Worm (Caenorhabditis elegans): ENCODE measurements around the gene sru-3.

Gene sru-3

ce11 chrIV:9525682-9526416, 29.4 kb downstream of the sru-3 start, which contains the start of gene elo-1 (continued):
- peak; percentile 91 for TF ChIP-seq nhr-85 (tag)
- no peak for TF ChIP-seq ets-5 (GFP tag; IDR thresholded peaks at IDR 0.05)
- TF ChIP-seq rnt-1 (tag; optimal IDR thresholded peaks at IDR 0.05): peak; percentile 52
- TF ChIP-seq nhr-90 (tag; optimal IDR thresholded peaks at IDR 0.05; ENCODE audit: poor library complexity): peak; percentile 65
- peak; percentile 81 for TF ChIP-seq nhr-20 (tag; optimal IDR thresholded peaks at IDR 0.05)
- TF ChIP-seq egl-13 (tag; optimal IDR thresholded peaks at IDR 0.05): no peak
- peak; percentile 6 for TF ChIP-seq jun-1 (tag; optimal IDR thresholded peaks at IDR 0.05)
- peak; percentile 93 for TF ChIP-seq dsc-1 (tag; optimal IDR thresholded peaks at IDR 0.05)
- peak; percentile 89 for TF ChIP-seq fkh-4 (tag; optimal IDR thresholded peaks at IDR 0.05; ENCODE audit: borderline replicate concordance)
- TF ChIP-seq nhr-76 (tag; optimal IDR thresholded peaks at IDR 0.05): no peak
- TF ChIP-seq tbx-2 (tag; optimal IDR thresholded peaks at IDR 0.05): peak; percentile 5
- no peak for TF ChIP-seq irx-1 (tag; optimal IDR thresholded peaks at IDR 0.05)
- peak in 1 of 2 experiments; percentile 40 for TF ChIP-seq lin-35 (GFP tag; optimal IDR thresholded peaks at IDR 0.05)
- no peak for TF ChIP-seq unc-86 (tag; optimal IDR thresholded peaks at IDR 0.05)
- no peak for TF ChIP-seq fos-1 (tag; optimal IDR thresholded peaks at IDR 0.05)
- TF ChIP-seq zag-1 (tag; optimal IDR thresholded peaks at IDR 0.05): no peak
- TF ChIP-seq unc-62 (GFP tag; optimal IDR thresholded peaks at IDR 0.05): no peak
- no peak for TF ChIP-seq skn-1 (tag; optimal IDR thresholded peaks at IDR 0.05)
- TF ChIP-seq ces-1 (GFP tag; optimal IDR thresholded peaks at IDR 0.05): no peak
- TF ChIP-seq nhr-77 (tag; optimal IDR thresholded peaks at IDR 0.05): no peak
- TF ChIP-seq unc-30 (tag; optimal IDR thresholded peaks at IDR 0.05): no peak
- TF ChIP-seq hlh-17 (GFP tag; optimal IDR thresholded peaks at IDR 0.05; ENCODE audit: borderline replicate concordance): no peak

DNA sequence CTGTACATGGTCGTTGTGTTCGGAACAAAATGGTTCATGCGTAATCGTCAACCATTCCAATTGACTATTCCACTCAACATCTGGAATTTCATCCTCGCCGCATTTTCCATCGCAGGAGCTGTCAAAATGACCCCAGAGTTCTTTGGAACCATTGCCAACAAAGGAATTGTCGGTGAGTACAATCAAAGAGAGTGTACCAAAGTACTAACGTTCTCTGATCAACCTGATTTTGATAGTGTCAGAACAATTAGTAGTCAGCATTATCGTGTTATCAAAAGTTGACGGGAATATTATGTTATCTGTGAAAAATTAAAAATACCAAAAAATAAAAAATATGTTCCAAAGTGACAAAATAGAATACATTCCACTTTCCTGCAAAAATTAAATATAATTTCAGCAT, 30.6 kb downstream of the sru-3 start:
- TF ChIP-seq jun-1 (tag; optimal IDR thresholded peaks at IDR 0.05) (no peak), isw-1 (GFP tag; IDR thresholded peaks at IDR 0.05) (no peak), elt-2 (tag; optimal IDR thresholded peaks at IDR 0.05) (peak; percentile 51), nhr-71 (tag; optimal IDR thresholded peaks at IDR 0.05) (no peak), nhr-19 (GFP tag; conservative IDR thresholded peaks at IDR 0.05) (no peak)

DNA sequence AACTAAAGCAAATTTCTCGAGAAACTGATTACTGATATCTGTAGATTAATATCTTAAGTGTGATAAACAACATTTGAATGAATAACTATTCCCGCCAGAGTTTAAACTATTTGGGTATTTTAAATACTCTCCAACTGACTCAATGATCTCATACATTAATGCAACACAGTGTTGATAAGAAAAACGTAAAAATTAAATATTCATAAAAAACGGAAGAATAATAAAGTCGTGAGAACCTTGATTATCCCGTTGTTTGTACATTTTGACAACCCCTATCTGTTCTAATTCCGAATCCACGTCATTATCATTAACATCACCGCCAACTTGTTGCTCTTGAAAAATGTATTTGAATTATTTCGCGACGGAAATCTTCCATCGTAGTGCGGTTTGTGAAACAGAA, 33.2 kb downstream of the sru-3 start, which contains the start of gene elo-7:
elo-7 (plus strand) TSS at position 301 of the 400 bp plus-strand sequence.
- no peak for TF ChIP-seq ceh-82 (tag; optimal IDR thresholded peaks at IDR 0.05)
- no peak for TF ChIP-seq hlh-4 (tag; optimal IDR thresholded peaks at IDR 0.05)
- no peak for TF ChIP-seq lin-39 (tag; optimal IDR thresholded peaks at IDR 0.05)
- no peak for TF ChIP-seq unc-30 (tag; optimal IDR thresholded peaks at IDR 0.05)
- no peak for TF ChIP-seq rnt-1 (tag; optimal IDR thresholded peaks at IDR 0.05)
- no peak for TF ChIP-seq nhr-12 (tag; optimal IDR thresholded peaks at IDR 0.05)
- TF ChIP-seq egl-13 (tag; optimal IDR thresholded peaks at IDR 0.05): no peak
- no peak for TF ChIP-seq snu-23 (GFP tag; optimal IDR thresholded peaks at IDR 0.05)
- no peak for TF ChIP-seq Y116A8C.19 (tag; optimal IDR thresholded peaks at IDR 0.05; ENCODE audit: borderline replicate concordance)
- no peak for TF ChIP-seq dpl-1 (GFP tag; optimal IDR thresholded peaks at IDR 0.05)
- no peak for TF ChIP-seq elt-3 (tag; optimal IDR thresholded peaks at IDR 0.05)
- no peak for TF ChIP-seq fkh-10 (GFP tag; optimal IDR thresholded peaks at IDR 0.05)
- no peak for TF ChIP-seq vab-15 (tag; optimal IDR thresholded peaks at IDR 0.05)

DNA sequence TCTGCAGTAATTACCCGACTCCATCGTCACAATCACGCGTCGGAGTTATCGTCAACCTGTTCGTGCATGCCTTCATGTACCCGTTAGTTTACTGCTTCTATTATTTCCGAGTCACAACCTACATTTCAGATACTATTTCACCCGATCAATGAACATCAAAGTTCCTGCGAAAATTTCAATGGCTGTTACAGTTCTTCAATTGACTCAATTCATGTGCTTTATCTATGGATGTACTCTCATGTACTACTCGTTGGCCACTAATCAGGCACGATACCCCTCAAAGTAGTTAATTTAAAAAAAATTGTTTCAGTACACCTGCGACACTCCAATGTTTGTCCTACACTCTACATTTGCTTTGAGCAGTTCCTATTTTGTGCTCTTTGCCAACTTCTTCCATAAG, 34.4 kb downstream of the sru-3 start:
- TF ChIP-seq pax-3 (tag; optimal IDR thresholded peaks at IDR 0.05) (no peak), nhr-90 (tag; optimal IDR thresholded peaks at IDR 0.05; ENCODE audit: poor library complexity) (peak; percentile 34), pag-3 (tag; optimal IDR thresholded peaks at IDR 0.05; ENCODE audit: borderline replicate concordance, insufficient read depth) (no peak), snu-23 (GFP tag; optimal IDR thresholded peaks at IDR 0.05) (peak; percentile 9), unc-130 (tag; optimal IDR thresholded peaks at IDR 0.05) (no peak), nhr-71 (tag; optimal IDR thresholded peaks at IDR 0.05) (peak; percentile 15)
